Worm (Caenorhabditis elegans) whole organism, young adult: ENCODE data around the gene lnkn-1.

Source experiments
- B0336.3 ChIP-seq: fragments of 200-800 bp; sonication (Bioruptor generic); IDR thresholded peaks from 2 replicates; pipeline ENCODE4 v1.3.6; 2022; ENCODE audit warnings: missing genetic modification characterization, missing compliant biosample characterization
- C17E4.6 ChIP-seq: fragments of 200-800 bp; sonication (Bioruptor generic); IDR thresholded peaks from 2 replicates; pipeline ENCODE4 v1.3.6; 2022; ENCODE audit warnings: missing genetic modification reagents, missing genetic modification characterization, missing compliant biosample characterization
- F22D6.2 ChIP-seq: sonication (generic microtip); optimal IDR thresholded peaks from 2 replicates; lab custom pipeline; 2016; ENCODE audit warnings: mild to moderate bottlenecking, missing genetic modification characterization, missing compliant biosample characterization
- F37B4.10 ChIP-seq: fragments of 200-800 bp; sonication (Bioruptor generic); IDR thresholded peaks from 2 replicates; pipeline ENCODE4 v1.3.6; 2022; ENCODE audit warnings: missing genetic modification characterization, missing compliant biosample characterization
- F39B2.1 ChIP-seq: fragments of 200-800 bp; sonication (Bioruptor generic); IDR thresholded peaks from 2 replicates; pipeline ENCODE4 v1.3.6; 2022; ENCODE audit warnings: missing genetic modification reagents, missing genetic modification characterization, missing compliant biosample characterization
- K12H6.12 ChIP-seq: fragments of 200-800 bp; sonication (Bioruptor generic); optimal IDR thresholded peaks from 2 replicates; lab custom pipeline; 2018; ENCODE audit warnings: mild to moderate bottlenecking, missing genetic modification characterization, missing compliant biosample characterization
- Y53F4B.3 ChIP-seq: fragments of 200-800 bp; sonication (Bioruptor generic); IDR thresholded peaks from 2 replicates; pipeline ENCODE4 v1.3.6; 2022; ENCODE audit warnings: missing genetic modification reagents, missing genetic modification characterization, missing compliant biosample characterization
- Y56A3A.18 ChIP-seq: fragments of 200-800 bp; sonication (Bioruptor generic); IDR thresholded peaks from 2 replicates; pipeline ENCODE4 v1.3.6; 2022; ENCODE audit warnings: missing genetic modification reagents, missing genetic modification characterization, missing compliant biosample characterization
- Y79H2A.3 ChIP-seq: fragments of 200-800 bp; sonication (Bioruptor generic); conservative IDR thresholded peaks from 2 replicates; pipeline ENCODE4 v1.3.6; 2022; ENCODE audit warnings: missing genetic modification reagents, missing genetic modification characterization, missing compliant biosample characterization
- ama-1 ChIP-seq, 3 experiments: fragments of 150-350 bp in 1 of 3; sonication (generic microtip) in 2 of 3; optimal IDR thresholded peaks; 2 replicates each; lab custom pipeline; 2014 to 2018; ENCODE audit warnings: missing biosample characterization in 2 of 3, missing genetic modification characterization in 2 of 3, missing genetic modification reagents in 2 of 3
- attf-3 ChIP-seq: fragments of 200-800 bp; sonication (Bioruptor generic); conservative IDR thresholded peaks from 2 replicates; pipeline ENCODE4 v1.3.6; 2022; ENCODE audit warnings: missing genetic modification reagents, missing genetic modification characterization, missing compliant biosample characterization
- bed-2 ChIP-seq: fragments of 200-800 bp; sonication (Bioruptor generic); IDR thresholded peaks from 2 replicates; pipeline ENCODE4 v1.3.6; 2022; ENCODE audit warnings: missing genetic modification reagents, missing genetic modification characterization, missing compliant biosample characterization
- ccch-3 ChIP-seq: fragments of 200-800 bp; sonication (Bioruptor generic); optimal IDR thresholded peaks from 2 replicates; lab custom pipeline; 2018; ENCODE audit warnings: mild to moderate bottlenecking, missing genetic modification characterization, missing compliant biosample characterization
- ceh-100 ChIP-seq: fragments of 200-800 bp; sonication (Bioruptor generic); IDR thresholded peaks from 2 replicates; pipeline ENCODE4 v1.3.6; 2022; ENCODE audit warnings: missing genetic modification reagents, missing genetic modification characterization, missing compliant biosample characterization
- ceh-27 ChIP-seq: fragments of 200-800 bp; sonication (Bioruptor generic); optimal IDR thresholded peaks from 2 replicates; lab custom pipeline; 2018; ENCODE audit warnings: mild to moderate bottlenecking, missing genetic modification characterization, moderate library complexity, missing compliant biosample characterization
- dpl-1 ChIP-seq: fragments of 150-350 bp; optimal IDR thresholded peaks from 2 replicates; lab custom pipeline; 2014; ENCODE audit warnings: missing biosample characterization, missing genetic modification reagents, missing genetic modification characterization
- efl-1 ChIP-seq: fragments of 150-350 bp; optimal IDR thresholded peaks from 2 replicates; lab custom pipeline; 2014; ENCODE audit warnings: missing biosample characterization, missing genetic modification reagents, missing genetic modification characterization
- ekl-4 ChIP-seq: fragments of 200-800 bp; sonication (Bioruptor generic); IDR thresholded peaks from 2 replicates; pipeline ENCODE4 v1.3.6; 2022; ENCODE audit warnings: missing genetic modification reagents, missing genetic modification characterization, missing compliant biosample characterization
- fkh-3 ChIP-seq: sonication (generic microtip); optimal IDR thresholded peaks from 2 replicates; lab custom pipeline; 2016; ENCODE audit warnings: mild to moderate bottlenecking, missing genetic modification characterization, missing compliant biosample characterization
- gei-17 ChIP-seq: fragments of 200-800 bp; sonication (Bioruptor generic); optimal IDR thresholded peaks from 2 replicates; lab custom pipeline; 2018; ENCODE audit warnings: mild to moderate bottlenecking, missing genetic modification characterization, missing compliant biosample characterization
- hsf-1 ChIP-seq: fragments of 200-800 bp; sonication (Bioruptor generic); IDR thresholded peaks from 2 replicates; pipeline ENCODE4 v1.3.6; 2022; ENCODE audit warnings: missing genetic modification reagents, missing genetic modification characterization, missing compliant biosample characterization
- let-526 ChIP-seq: fragments of 200-800 bp; sonication (Bioruptor generic); IDR thresholded peaks from 2 replicates; pipeline ENCODE4 v1.3.6; 2022; ENCODE audit warnings: missing genetic modification reagents, missing genetic modification characterization, missing compliant biosample characterization
- lin-26 ChIP-seq: fragments of 200-800 bp; sonication (Bioruptor generic); IDR thresholded peaks from 2 replicates; pipeline ENCODE4 v1.3.6; 2022; ENCODE audit warnings: missing genetic modification reagents, missing genetic modification characterization, missing compliant biosample characterization
- lin-35 ChIP-seq, 3 experiments: fragments of 150-350 bp in 2 of 3; sonication (generic microtip) in 1 of 3; optimal IDR thresholded peaks; 2 replicates each; lab custom pipeline; 2014 to 2018; ENCODE audit warnings: missing biosample characterization in 3 of 3, missing genetic modification characterization in 3 of 3, missing genetic modification reagents in 3 of 3
- lin-54 ChIP-seq: fragments of 200-800 bp; sonication (Bioruptor generic); optimal IDR thresholded peaks from 2 replicates; lab custom pipeline; 2018; ENCODE audit warnings: mild to moderate bottlenecking, missing genetic modification characterization, missing compliant biosample characterization
- lsl-1 ChIP-seq: fragments of 200-800 bp; sonication (Bioruptor generic); optimal IDR thresholded peaks from 2 replicates; lab custom pipeline; 2018; ENCODE audit warnings: mild to moderate bottlenecking, missing genetic modification characterization, moderate library complexity, missing compliant biosample characterization
- lsy-27 ChIP-seq: sonication (generic microtip); optimal IDR thresholded peaks from 2 replicates; lab custom pipeline; 2017; ENCODE audit warnings: missing genetic modification characterization, mild to moderate bottlenecking, missing compliant biosample characterization, antibody characterized with exemption, missing genotype, borderline replicate concordance; ENCODE audit not compliant: insufficient read depth
- madf-3 ChIP-seq: fragments of 200-800 bp; sonication (Bioruptor generic); IDR thresholded peaks from 2 replicates; pipeline ENCODE4 v1.3.6; 2022; ENCODE audit warnings: missing genetic modification reagents, missing genetic modification characterization, missing compliant biosample characterization
- madf-6 ChIP-seq: fragments of 200-800 bp; sonication (Bioruptor generic); IDR thresholded peaks from 2 replicates; pipeline ENCODE4 v1.3.6; 2022; ENCODE audit warnings: missing genetic modification reagents, missing genetic modification characterization, missing compliant biosample characterization
- madf-8 ChIP-seq: fragments of 200-800 bp; sonication (Bioruptor generic); conservative IDR thresholded peaks from 2 replicates; pipeline ENCODE4 v1.3.6; 2022; ENCODE audit warnings: missing genetic modification reagents, missing genetic modification characterization, missing compliant biosample characterization
- mes-4 ChIP-seq: sonication (generic microtip); optimal IDR thresholded peaks from 2 replicates; lab custom pipeline; 2016; ENCODE audit warnings: missing genotype, missing genetic modification characterization, missing compliant biosample characterization
- nfya-2 ChIP-seq: fragments of 200-800 bp; sonication (Bioruptor generic); IDR thresholded peaks from 2 replicates; pipeline ENCODE4 v1.3.6; 2022; ENCODE audit warnings: missing genetic modification reagents, missing genetic modification characterization, missing compliant biosample characterization
- nhr-27 ChIP-seq: fragments of 200-800 bp; sonication (Bioruptor generic); optimal IDR thresholded peaks from 2 replicates; lab custom pipeline; 2018; ENCODE audit warnings: mild to moderate bottlenecking, missing genetic modification characterization, moderate library complexity, missing compliant biosample characterization
- pha-4 ChIP-seq: fragments of 150-350 bp; sonication (generic microtip); optimal IDR thresholded peaks from 2 replicates; lab custom pipeline; 2014; ENCODE audit warnings: missing biosample characterization, missing genetic modification reagents, missing genetic modification characterization
- rec-8 ChIP-seq, 2 experiments: sonication (generic microtip); optimal IDR thresholded peaks; 2 replicates each; lab custom pipeline; 2016; ENCODE audit warnings: mild to moderate bottlenecking in 2 of 2, missing genetic modification characterization in 2 of 2, missing genetic modification reagents in 2 of 2, missing genotype in 2 of 2, missing biosample characterization in 1 of 2, missing compliant biosample characterization in 1 of 2, moderate library complexity in 1 of 2
- rpc-1 ChIP-seq, 2 experiments: fragments of 150-350 bp in 1 of 2; sonication (generic microtip) in 1 of 2; optimal IDR thresholded peaks; 2 replicates each; lab custom pipeline; 2014 to 2018; ENCODE audit warnings: missing biosample characterization in 1 of 2, missing genetic modification characterization in 1 of 2, missing genetic modification reagents in 1 of 2, missing genotype in 1 of 2
- sea-2 ChIP-seq: fragments of 200-800 bp; sonication (Bioruptor generic); IDR thresholded peaks from 2 replicates; pipeline ENCODE4 v1.3.6; 2022; ENCODE audit warnings: missing genetic modification characterization, missing compliant biosample characterization
- snpc-1.1 ChIP-seq: sonication (generic microtip); optimal IDR thresholded peaks from 2 replicates; lab custom pipeline; 2017; ENCODE audit warnings: missing genetic modification characterization, mild to moderate bottlenecking, missing compliant biosample characterization, antibody characterized with exemption, moderate library complexity, missing genotype, missing genetic modification reagents; ENCODE audit not compliant: insufficient read depth
- tbp1 ChIP-seq: fragments of 200-800 bp; sonication (Bioruptor generic); optimal IDR thresholded peaks from 2 replicates; lab custom pipeline; 2018; ENCODE audit warnings: mild to moderate bottlenecking, missing genetic modification characterization, missing compliant biosample characterization
- tbx-9 ChIP-seq: sonication (generic microtip); optimal IDR thresholded peaks from 2 replicates; lab custom pipeline; 2016; ENCODE audit warnings: borderline replicate concordance, missing genetic modification characterization, inconsistent platforms, missing compliant biosample characterization
- unc-130 ChIP-seq: sonication (generic microtip); optimal IDR thresholded peaks from 2 replicates; lab custom pipeline; 2016; ENCODE audit warnings: missing genetic modification reagents, missing genetic modification characterization, missing compliant biosample characterization
- unc-62 ChIP-seq: fragments of 150-350 bp; optimal IDR thresholded peaks from 2 replicates; lab custom pipeline; 2014; ENCODE audit warnings: missing biosample characterization, missing genetic modification reagents, missing genetic modification characterization
- xnd-1 ChIP-seq: sonication (generic microtip); optimal IDR thresholded peaks from 2 replicates; lab custom pipeline; 2016; ENCODE audit warnings: missing genotype, missing genetic modification reagents, missing genetic modification characterization, missing compliant biosample characterization
- zim-3 ChIP-seq: sonication (generic microtip); optimal IDR thresholded peaks from 2 replicates; lab custom pipeline; 2017; ENCODE audit warnings: mild to moderate bottlenecking, missing genetic modification characterization, moderate library complexity, missing compliant biosample characterization
- ztf-18 ChIP-seq: sonication (generic microtip); optimal IDR thresholded peaks from 2 replicates; lab custom pipeline; 2016; ENCODE audit warnings: missing genotype, mild to moderate bottlenecking, missing genetic modification characterization, missing compliant biosample characterization
- ztf-3 ChIP-seq: fragments of 200-800 bp; sonication (Bioruptor generic); optimal IDR thresholded peaks from 2 replicates; lab custom pipeline; 2018; ENCODE audit warnings: mild to moderate bottlenecking, missing genetic modification characterization, missing compliant biosample characterization
- ztf-6 ChIP-seq: fragments of 200-800 bp; sonication (Bioruptor generic); IDR thresholded peaks from 2 replicates; pipeline ENCODE4 v1.3.6; 2022; ENCODE audit warnings: missing genetic modification reagents, missing genetic modification characterization, missing compliant biosample characterization

Gene lnkn-1

DNA sequence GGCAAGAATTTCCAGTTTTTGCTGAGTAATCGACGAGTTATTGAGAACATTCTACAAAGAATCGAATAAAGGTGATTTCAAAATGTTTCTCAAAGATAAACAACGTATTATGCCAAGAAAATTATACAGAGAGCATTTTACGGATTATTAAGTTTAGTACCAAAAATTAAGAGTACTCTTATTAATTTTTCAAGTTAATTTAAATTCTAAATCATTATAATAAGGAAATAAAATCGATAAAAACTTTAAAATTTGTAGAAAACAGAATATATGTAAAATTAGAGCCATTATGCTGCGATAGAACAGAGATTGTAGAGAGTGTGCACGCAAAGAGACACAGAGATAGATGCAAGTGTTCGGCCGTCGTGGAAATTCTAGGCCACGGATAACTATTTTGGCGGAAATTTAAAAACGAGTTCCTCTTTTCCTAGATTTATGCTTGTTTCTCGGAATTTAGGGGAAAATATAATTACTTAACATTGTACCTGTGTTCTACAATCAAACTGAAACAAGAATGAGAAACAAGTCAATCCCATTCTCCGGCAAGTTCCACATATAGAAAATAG, 39.5 kb upstream of the lnkn-1 start, which contains the start of gene F44E2.9 (continued):
- TF ChIP-seq Y56A3A.18 (GFP tag; lab: Robert Waterston, UW) (no peak), mes-4 (tag; lab: Kevin White, UChicago) (no peak), ekl-4 (GFP tag; lab: Robert Waterston, UW) (0 out of 2 replicates have a peak, but pooled peaks have one; percentile 38), ceh-100 (GFP tag; lab: Robert Waterston, UW) (no peak), lsy-27 (no peak), rec-8 (tag; optimal IDR thresholded peaks at IDR 0.05; lab: Kevin White, UChicago) (no peak), B0336.3 (GFP tag; lab: Robert Waterston, UW) (no peak), unc-130 (GFP tag; lab: Kevin White, UChicago) (peak; percentile 74), Y53F4B.3 (no peak), madf-3 (GFP tag; lab: Robert Waterston, UW) (0 out of 2 replicates have a peak, but pooled peaks have one; percentile 11), gei-17 (GFP tag; lab: Kevin White, UChicago) (no peak), xnd-1 (tag; lab: Kevin White, UChicago) (peak; percentile 34), bed-2 (GFP tag; lab: Robert Waterston, UW) (no peak), lin-26 (no peak), ztf-3 (no peak), madf-8 (GFP tag; lab: Robert Waterston, UW) (peak; percentile 57), F22D6.2 (tag; lab: Kevin White, UChicago) (no peak), hsf-1 (GFP tag; lab: Robert Waterston, UW) (0 out of 2 replicates have a peak, but pooled peaks have one; percentile 49), Y79H2A.3 (no peak), tbx-9 (tag; lab: Kevin White, UChicago) (no peak), ccch-3 (no peak), lin-35 (GFP tag; optimal IDR thresholded peaks at IDR 0.05; lab: Kevin White, UChicago) (peak in 2 of 3 experiments; percentile 28 to 75), dpl-1 (GFP tag; lab: Kevin White, UChicago) (peak; percentile 79), ceh-27 (GFP tag; lab: Kevin White, UChicago) (peak; percentile 68), pha-4 (no peak), F37B4.10 (GFP tag; lab: Robert Waterston, UW) (no peak), attf-3 (GFP tag; lab: Robert Waterston, UW) (no peak), lsl-1 (GFP tag; lab: Kevin White, UChicago) (peak; percentile 59), nfya-2 (GFP tag; lab: Robert Waterston, UW) (no peak), C17E4.6 (GFP tag; lab: Robert Waterston, UW) (no peak), let-526 (GFP tag; lab: Robert Waterston, UW) (no peak), tbp1 (GFP tag; lab: Kevin White, UChicago) (peak; percentile 35), ztf-6 (GFP tag; lab: Robert Waterston, UW) (no peak), efl-1 (GFP tag; lab: Kevin White, UChicago) (peak; percentile 76), K12H6.12 (tag; lab: Kevin White, UChicago) (peak; percentile 41), lin-54 (peak; percentile 93), snpc-1.1 (tag; lab: Kevin White, UChicago) (no peak), madf-6 (GFP tag; lab: Robert Waterston, UW) (peak; percentile 78), fkh-3 (tag; lab: Kevin White, UChicago) (no peak), ama-1 (optimal IDR thresholded peaks at IDR 0.05; lab: Kevin White, UChicago) (no peak), ama-1 (GFP tag; optimal IDR thresholded peaks at IDR 0.05; lab: Kevin White, UChicago) (no peak), ztf-18 (tag; lab: Kevin White, UChicago) (peak; percentile 86), zim-3 (no peak), F39B2.1 (GFP tag; lab: Robert Waterston, UW) (no peak), unc-62 (GFP tag; lab: Kevin White, UChicago) (no peak), nhr-27 (no peak), sea-2 (GFP tag; lab: Robert Waterston, UW) (no peak), rpc-1 (optimal IDR thresholded peaks at IDR 0.05; lab: Kevin White, UChicago) (no peak), rpc-1 (tag; optimal IDR thresholded peaks at IDR 0.05; lab: Kevin White, UChicago) (no peak)
